Worm (Caenorhabditis elegans) whole organism, L2 larva: ENCODE results near the gene str-86.

ENCODE experiments used
- C34F6.9 ChIP-seq: fragments of 150-350 bp; optimal IDR thresholded peaks from 2 replicates; lab custom pipeline; 2014; ENCODE audit warnings: missing biosample characterization, missing genetic modification characterization
- F13H6.1 ChIP-seq: sonication (generic microtip); optimal IDR thresholded peaks from 2 replicates; lab custom pipeline; 2016; ENCODE audit warnings: missing genetic modification characterization, missing compliant biosample characterization
- Y55F3AM.14 ChIP-seq: fragments of 200-800 bp; sonication (Bioruptor generic); optimal IDR thresholded peaks from 2 replicates; lab custom pipeline; 2018; ENCODE audit warnings: mild to moderate bottlenecking, missing genetic modification characterization, missing compliant biosample characterization
- ama-1 ChIP-seq: fragments of 150-350 bp; optimal IDR thresholded peaks from 2 replicates; lab custom pipeline; 2018; ENCODE audit warnings: inconsistent platforms
- blmp-1 ChIP-seq: sonication (generic microtip); optimal IDR thresholded peaks from 2 replicates; lab custom pipeline; 2017; ENCODE audit warnings: missing genetic modification characterization, mild to moderate bottlenecking, missing compliant biosample characterization, antibody characterized with exemption, moderate library complexity; ENCODE audit not compliant: insufficient read depth
- ceh-16 ChIP-seq: fragments of 150-350 bp; optimal IDR thresholded peaks from 2 replicates; lab custom pipeline; 2014; ENCODE audit warnings: missing biosample characterization, missing genetic modification characterization
- ceh-82 ChIP-seq: fragments of 150-350 bp; optimal IDR thresholded peaks from 2 replicates; lab custom pipeline; 2014; ENCODE audit warnings: missing biosample characterization, missing genetic modification characterization
- crh-2 ChIP-seq: sonication (generic microtip); optimal IDR thresholded peaks from 2 replicates; lab custom pipeline; 2017; ENCODE audit warnings: missing biosample characterization, missing genetic modification characterization
- egl-27 ChIP-seq: sonication (generic microtip); optimal IDR thresholded peaks from 3 replicates; lab custom pipeline; 2017; ENCODE audit warnings: missing biosample characterization, missing genetic modification reagents, missing genetic modification characterization
- fos-1 ChIP-seq: fragments of 150-350 bp; optimal IDR thresholded peaks from 2 replicates; lab custom pipeline; 2014; ENCODE audit warnings: missing biosample characterization, missing genetic modification characterization
- gmeb-1 ChIP-seq: fragments of 150-350 bp; optimal IDR thresholded peaks from 2 replicates; lab custom pipeline; 2014; ENCODE audit warnings: missing biosample characterization, missing genetic modification characterization
- lin-11 ChIP-seq: fragments of 150-350 bp; sonication (generic microtip); optimal IDR thresholded peaks from 2 replicates; lab custom pipeline; 2014; ENCODE audit warnings: missing biosample characterization, missing genetic modification characterization, inconsistent platforms, mixed read lengths
- lsy-2 ChIP-seq, 2 experiments: fragments of 150-350 bp in 1 of 2; sonication (generic microtip) in 1 of 2; optimal IDR thresholded peaks; 2 replicates each; lab custom pipeline; 2014 to 2017; ENCODE audit warnings: missing biosample characterization in 2 of 2, missing genetic modification characterization in 2 of 2
- nhr-10 ChIP-seq: sonication (generic microtip); optimal IDR thresholded peaks from 2 replicates; lab custom pipeline; 2017; ENCODE audit warnings: missing biosample characterization, missing genetic modification characterization
- nhr-11 ChIP-seq: fragments of 150-350 bp; optimal IDR thresholded peaks from 2 replicates; lab custom pipeline; 2014; ENCODE audit warnings: missing biosample characterization, missing genetic modification characterization
- nhr-129 ChIP-seq: fragments of 150-350 bp; optimal IDR thresholded peaks from 2 replicates; lab custom pipeline; 2014; ENCODE audit warnings: missing biosample characterization, missing genetic modification characterization
- nhr-21 ChIP-seq: fragments of 150-350 bp; optimal IDR thresholded peaks from 2 replicates; lab custom pipeline; 2014; ENCODE audit warnings: missing biosample characterization, missing genetic modification characterization
- nhr-25 ChIP-seq: fragments of 150-350 bp; sonication (generic microtip); optimal IDR thresholded peaks from 3 replicates; lab custom pipeline; 2014; ENCODE audit warnings: missing biosample characterization, missing genetic modification characterization
- sem-4 ChIP-seq: fragments of 150-350 bp; optimal IDR thresholded peaks from 2 replicates; lab custom pipeline; 2014; ENCODE audit warnings: missing biosample characterization, missing genetic modification reagents, missing genetic modification characterization
- skn-1 ChIP-seq: sonication (generic microtip); optimal IDR thresholded peaks from 2 replicates; lab custom pipeline; 2017; ENCODE audit warnings: missing biosample characterization, missing genetic modification characterization
- sma-3 ChIP-seq: sonication (generic microtip); optimal IDR thresholded peaks from 2 replicates; lab custom pipeline; 2016; ENCODE audit warnings: missing genetic modification reagents, missing genetic modification characterization, missing compliant biosample characterization
- sma-9 ChIP-seq, 2 experiments: fragments of 150-350 bp in 1 of 2; sonication (generic microtip) in 1 of 2; optimal IDR thresholded peaks; 2 replicates each; lab custom pipeline; 2014 to 2016; ENCODE audit warnings: missing genetic modification characterization in 2 of 2, mild to moderate bottlenecking in 1 of 2, missing biosample characterization in 1 of 2, missing compliant biosample characterization in 1 of 2, missing genetic modification reagents in 1 of 2, moderate library complexity in 1 of 2
- unc-39 ChIP-seq: fragments of 150-350 bp; optimal IDR thresholded peaks from 2 replicates; lab custom pipeline; 2014; ENCODE audit warnings: missing biosample characterization, missing genetic modification characterization
- unc-62 ChIP-seq: fragments of 150-350 bp; optimal IDR thresholded peaks from 2 replicates; lab custom pipeline; 2014; ENCODE audit warnings: missing biosample characterization, missing genetic modification reagents, missing genetic modification characterization
- zag-1 ChIP-seq: fragments of 150-350 bp; optimal IDR thresholded peaks from 2 replicates; lab custom pipeline; 2014; ENCODE audit warnings: missing biosample characterization, missing genetic modification characterization
- ztf-1 ChIP-seq: fragments of 200-800 bp; sonication (Bioruptor generic); conservative IDR thresholded peaks from 2 replicates; pipeline ENCODE4 v1.3.6; 2022; ENCODE audit warnings: missing genetic modification characterization, missing compliant biosample characterization
- ztf-11 ChIP-seq: sonication (generic microtip); optimal IDR thresholded peaks from 2 replicates; lab custom pipeline; 2017; ENCODE audit warnings: missing biosample characterization, missing genetic modification characterization
- ztf-4 ChIP-seq: fragments of 150-350 bp; optimal IDR thresholded peaks from 2 replicates; lab custom pipeline; 2014; ENCODE audit warnings: missing biosample characterization, missing genetic modification characterization

str-86 gene

DNA sequence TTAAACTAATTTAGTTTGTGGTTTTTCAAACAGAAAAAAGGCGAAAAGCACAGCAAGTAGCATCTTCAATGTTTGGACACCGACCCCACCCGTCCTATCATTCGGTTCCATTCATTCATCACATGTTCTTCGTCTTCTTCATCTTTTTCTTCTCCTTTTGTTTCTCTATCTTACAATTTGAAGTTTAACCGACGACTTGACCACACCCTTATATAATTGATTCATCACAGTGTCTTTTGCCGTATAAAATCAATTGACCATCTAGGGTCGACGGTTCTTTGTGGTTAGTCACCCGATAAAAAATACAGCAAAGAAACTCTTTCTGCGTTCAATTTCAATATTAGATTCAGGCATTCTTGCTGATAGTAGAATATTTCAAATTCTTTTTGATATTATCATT is 48.4 kb downstream of the str-86 start:
- TF ChIP-seq unc-39, result no peak
- no peak for TF ChIP-seq ztf-11 (tag; lab: Kevin White, UChicago)
- TF ChIP-seq unc-62 (GFP tag; lab: Kevin White, UChicago), result no peak
- no peak for TF ChIP-seq lin-11
- peak in 1 of 2 experiments; percentile 24 for TF ChIP-seq lsy-2 (tag; optimal IDR thresholded peaks at IDR 0.05; lab: Kevin White, UChicago)
- TF ChIP-seq blmp-1, result peak; percentile 10
- TF ChIP-seq nhr-25 (tag; lab: Kevin White, UChicago), result peak; percentile 22
- TF ChIP-seq sem-4 (tag; lab: Kevin White, UChicago), result no peak
- no peak for TF ChIP-seq ztf-4 (tag; lab: Kevin White, UChicago)
- TF ChIP-seq F13H6.1, result no peak
- TF ChIP-seq nhr-10 (tag; lab: Kevin White, UChicago), result no peak
- no peak for TF ChIP-seq C34F6.9 (tag; lab: Kevin White, UChicago)
- TF ChIP-seq crh-2 (tag; lab: Kevin White, UChicago), result peak; percentile 36
- peak; percentile 29 for TF ChIP-seq gmeb-1 (tag; lab: Kevin White, UChicago)
- peak; percentile 77 for TF ChIP-seq ama-1
- peak; percentile 48 for TF ChIP-seq nhr-129 (tag; lab: Kevin White, UChicago)
- TF ChIP-seq nhr-11 (tag; lab: Kevin White, UChicago), result no peak
- TF ChIP-seq sma-3 (GFP tag; lab: Kevin White, UChicago), result peak; percentile 40
- TF ChIP-seq sma-9 (GFP tag; optimal IDR thresholded peaks at IDR 0.05; lab: Kevin White, UChicago), result peak; percentile 64
- no peak for TF ChIP-seq sma-9 (tag; optimal IDR thresholded peaks at IDR 0.05; lab: Kevin White, UChicago)
- TF ChIP-seq ceh-82 (tag; lab: Kevin White, UChicago), result no peak
- TF ChIP-seq nhr-21 (tag; lab: Kevin White, UChicago), result peak; percentile 31
- no peak for TF ChIP-seq skn-1 (tag; lab: Kevin White, UChicago)
- TF ChIP-seq fos-1 (tag; lab: Kevin White, UChicago), result peak; percentile 80
- TF ChIP-seq Y55F3AM.14 (GFP tag; lab: Kevin White, UChicago), result no peak
- no peak for TF ChIP-seq egl-27 (tag; lab: Kevin White, UChicago)
- no peak for TF ChIP-seq zag-1 (tag; lab: Kevin White, UChicago)

- no peak for TF ChIP-seq ceh-16 (tag; lab: Kevin White, UChicago)
- no peak for TF ChIP-seq ztf-1 (GFP tag; lab: Robert Waterston, UW)
- TF ChIP-seq sma-3 (GFP tag; lab: Kevin White, UChicago), result peak; percentile 35
Measured at ce11 chrV:8934264-8934663, 49.2 kb downstream of the str-86 start.
